Fruit fly (Drosophila melanogaster) whole organism, embryonic: ENCODE results near the gene CG31883.

Source experiments
- Ada2b ChIP-seq: fragments of 200-800 bp; sonication (Bioruptor generic); IDR thresholded peaks from 2 replicates; pipeline ENCODE4 v1.3.6; 2022; ENCODE audit warnings: missing biosample characterization, missing genetic modification characterization
- Bteb2 ChIP-seq: fragments of 200-800 bp; sonication (Bioruptor generic); optimal IDR thresholded peaks from 2 replicates; lab custom pipeline; 2016; ENCODE audit warnings: missing biosample characterization, missing genetic modification characterization
- CG11398 ChIP-seq: fragments of 200-800 bp; sonication (Bioruptor generic); optimal IDR thresholded peaks from 2 replicates; lab custom pipeline; 2016; ENCODE audit warnings: missing biosample characterization, missing genetic modification characterization
- CG11456 ChIP-seq: fragments of 200-800 bp; sonication (Bioruptor generic); IDR thresholded peaks from 3 replicates; pipeline ENCODE4 v1.3.6; 2022; ENCODE audit warnings: missing biosample characterization, missing genetic modification characterization
- CG13424 ChIP-seq: fragments of 200-800 bp; sonication (Bioruptor generic); optimal IDR thresholded peaks from 2 replicates; lab custom pipeline; 2019; ENCODE audit warnings: missing biosample characterization, mild to moderate bottlenecking, missing genetic modification characterization, moderate library complexity
- CG13775 ChIP-seq: fragments of 200-800 bp; sonication (Bioruptor generic); optimal IDR thresholded peaks from 3 replicates; lab custom pipeline; 2017; ENCODE audit warnings: missing biosample characterization, mild to moderate bottlenecking, missing genetic modification characterization
- CG15073 ChIP-seq: fragments of 200-800 bp; sonication (Bioruptor generic); optimal IDR thresholded peaks from 2 replicates; lab custom pipeline; 2016; ENCODE audit warnings: missing biosample characterization, missing genetic modification characterization
- CG15269 ChIP-seq: fragments of 200-800 bp; sonication (Bioruptor generic); optimal IDR thresholded peaks from 2 replicates; lab custom pipeline; 2018; ENCODE audit warnings: missing biosample characterization, mild to moderate bottlenecking, missing genetic modification characterization, moderate library complexity
- CG1603 ChIP-seq: fragments of 200-800 bp; sonication (Bioruptor generic); optimal IDR thresholded peaks from 2 replicates; lab custom pipeline; 2019; ENCODE audit warnings: missing biosample characterization, mild to moderate bottlenecking, missing genetic modification characterization, moderate library complexity
- CG16813 ChIP-seq: fragments of 200-800 bp; sonication (Bioruptor generic); IDR thresholded peaks from 3 replicates; pipeline ENCODE4 v1.3.6; 2022; ENCODE audit warnings: missing biosample characterization, missing genetic modification characterization; ENCODE audit not compliant: partially characterized antibody
- CG17186 ChIP-seq: fragments of 200-800 bp; sonication (Bioruptor generic); optimal IDR thresholded peaks from 3 replicates; lab custom pipeline; 2017; ENCODE audit warnings: missing biosample characterization, missing genetic modification reagents, missing genetic modification characterization
- CG18011 ChIP-seq: fragments of 200-800 bp; sonication (Bioruptor generic); optimal IDR thresholded peaks from 2 replicates; lab custom pipeline; 2017; ENCODE audit warnings: missing biosample characterization, missing genetic modification characterization, mild to moderate bottlenecking, moderate library complexity, missing genotype
- CG2116 ChIP-seq: fragments of 200-800 bp; sonication (Bioruptor generic); optimal IDR thresholded peaks from 3 replicates; lab custom pipeline; 2018; ENCODE audit warnings: missing biosample characterization, mild to moderate bottlenecking, missing genetic modification characterization
- CG2199 ChIP-seq: fragments of 200-800 bp; sonication (Bioruptor generic); IDR thresholded peaks from 3 replicates; pipeline ENCODE4 v1.3.6; 2022; ENCODE audit warnings: missing biosample characterization, missing genetic modification characterization
- CG5245 ChIP-seq: fragments of 200-800 bp; sonication (Bioruptor generic); optimal IDR thresholded peaks from 3 replicates; lab custom pipeline; 2016; ENCODE audit warnings: missing biosample characterization, missing genetic modification characterization
- CG6765 ChIP-seq: fragments of 200-800 bp; sonication (Bioruptor generic); optimal IDR thresholded peaks from 3 replicates; lab custom pipeline; 2017; ENCODE audit warnings: missing biosample characterization, mild to moderate bottlenecking, missing genetic modification characterization
- CG7357 ChIP-seq: fragments of 200-800 bp; sonication (Bioruptor generic); IDR thresholded peaks from 3 replicates; pipeline ENCODE4 v1.3.6; 2022; ENCODE audit warnings: missing biosample characterization, missing genetic modification characterization
- CHES-1-like ChIP-seq: fragments of 200-800 bp; sonication (Bioruptor generic); optimal IDR thresholded peaks from 2 replicates; lab custom pipeline; 2016; ENCODE audit warnings: missing biosample characterization, missing genetic modification characterization
- Doc2 ChIP-seq: fragments of 200-800 bp; sonication (Bioruptor generic); IDR thresholded peaks from 2 replicates; pipeline ENCODE4 v1.3.6; 2022; ENCODE audit warnings: missing biosample characterization, missing genetic modification characterization
- HLH3B ChIP-seq: fragments of 200-800 bp; sonication (Bioruptor generic); IDR thresholded peaks from 2 replicates; pipeline ENCODE4 v1.3.6; 2022; ENCODE audit warnings: missing biosample characterization, missing genetic modification characterization
- HLHmδ ChIP-seq: fragments of 200-800 bp; sonication (Bioruptor generic); optimal IDR thresholded peaks from 2 replicates; lab custom pipeline; 2018; ENCODE audit warnings: missing biosample characterization, mild to moderate bottlenecking, missing genetic modification characterization, moderate library complexity
- Hr51 ChIP-seq, 2 experiments: fragments of 200-800 bp; sonication (Bioruptor generic); optimal IDR thresholded peaks; 2 replicates in 1 of 2; 3 replicates in 1 of 2; lab custom pipeline; 2016 to 2018; ENCODE audit warnings: missing biosample characterization in 2 of 2, missing genetic modification characterization in 2 of 2, mild to moderate bottlenecking in 1 of 2, moderate library complexity in 1 of 2
- MBD-R2 ChIP-seq: fragments of 200-800 bp; sonication (Bioruptor generic); IDR thresholded peaks from 2 replicates; pipeline ENCODE4 v1.3.6; 2022; ENCODE audit warnings: missing biosample characterization, missing genetic modification characterization
- Mrtf ChIP-seq: fragments of 200-800 bp; sonication (Bioruptor generic); IDR thresholded peaks from 3 replicates; pipeline ENCODE4 v1.3.6; 2022; ENCODE audit warnings: missing biosample characterization, missing genetic modification characterization
- Nf-YA ChIP-seq: fragments of 200-800 bp; sonication (Bioruptor generic); IDR thresholded peaks from 2 replicates; pipeline ENCODE4 v1.3.6; 2022; ENCODE audit warnings: missing biosample characterization, missing genetic modification characterization
- NfI ChIP-seq: fragments of 200-800 bp; sonication (Bioruptor generic); optimal IDR thresholded peaks from 3 replicates; lab custom pipeline; 2018; ENCODE audit warnings: missing biosample characterization, mild to moderate bottlenecking, missing genetic modification characterization, moderate library complexity
- PHDP ChIP-seq: fragments of 200-800 bp; sonication (Bioruptor generic); optimal IDR thresholded peaks from 3 replicates; lab custom pipeline; 2018; ENCODE audit warnings: missing biosample characterization, mild to moderate bottlenecking, missing genetic modification characterization, moderate library complexity
- Pdp1 ChIP-seq, 2 experiments: fragments of 200-800 bp; sonication (Bioruptor generic); optimal IDR thresholded peaks; 3 replicates each; lab custom pipeline; 2016; ENCODE audit warnings: missing biosample characterization in 2 of 2, missing genetic modification characterization in 2 of 2, mild to moderate bottlenecking in 1 of 2, moderate library complexity in 1 of 2
- Spps ChIP-seq: fragments of 200-800 bp; sonication (Bioruptor generic); optimal IDR thresholded peaks from 2 replicates; lab custom pipeline; 2018; ENCODE audit warnings: missing biosample characterization, mild to moderate bottlenecking, missing genetic modification characterization
- Trl ChIP-seq, 3 experiments: fragments of >200 bp in 2 of 3; fragments of 200-800 bp in 1 of 3; sonication (Bioruptor generic) in 1 of 3; optimal IDR thresholded peaks; 2 replicates in 1 of 3; 3 replicates in 2 of 3; lab custom pipeline; 2016 to 2017; ENCODE audit warnings: missing biosample characterization in 1 of 3, missing genetic modification characterization in 1 of 3
- YL-1 ChIP-seq: fragments of 200-800 bp; sonication (Bioruptor generic); optimal IDR thresholded peaks from 3 replicates; lab custom pipeline; 2017; ENCODE audit warnings: missing biosample characterization, mild to moderate bottlenecking, missing genetic modification characterization
- ab ChIP-seq: fragments of 200-800 bp; sonication (Bioruptor generic); optimal IDR thresholded peaks from 2 replicates; lab custom pipeline; 2016; ENCODE audit warnings: missing biosample characterization, missing genetic modification characterization
- bbx ChIP-seq: fragments of 200-800 bp; sonication (Bioruptor generic); IDR thresholded peaks from 2 replicates; pipeline ENCODE4 v1.3.6; 2022; ENCODE audit warnings: missing biosample characterization, missing genetic modification characterization; ENCODE audit not compliant: partially characterized antibody
- bcd ChIP-seq: fragments of 200-800 bp; sonication (Bioruptor generic); optimal IDR thresholded peaks from 2 replicates; lab custom pipeline; 2017; ENCODE audit warnings: missing biosample characterization, mild to moderate bottlenecking, missing genetic modification characterization
- chn ChIP-seq: fragments of 200-800 bp; sonication (Bioruptor generic); optimal IDR thresholded peaks from 2 replicates; lab custom pipeline; 2016; ENCODE audit warnings: missing biosample characterization, missing genetic modification characterization
- dati ChIP-seq: fragments of 200-800 bp; sonication (Bioruptor generic); IDR thresholded peaks from 2 replicates; pipeline ENCODE4 v1.3.6; 2022; ENCODE audit warnings: missing biosample characterization, missing genetic modification characterization
- dmrt99B ChIP-seq: fragments of 200-800 bp; sonication (Bioruptor generic); optimal IDR thresholded peaks from 2 replicates; lab custom pipeline; 2018; ENCODE audit warnings: missing biosample characterization, mild to moderate bottlenecking, missing genetic modification characterization, moderate library complexity
- en ChIP-seq: fragments of 200-800 bp; sonication (Bioruptor generic); optimal IDR thresholded peaks from 2 replicates; lab custom pipeline; 2016; ENCODE audit warnings: missing biosample characterization, missing genetic modification characterization
- inv ChIP-seq: fragments of 200-800 bp; sonication (Bioruptor generic); IDR thresholded peaks from 2 replicates; pipeline ENCODE4 v1.3.6; 2022; ENCODE audit warnings: missing biosample characterization, missing genetic modification characterization; ENCODE audit not compliant: partially characterized antibody
- kay ChIP-seq: fragments of 200-800 bp; sonication (Bioruptor generic); optimal IDR thresholded peaks from 2 replicates; lab custom pipeline; 2016; ENCODE audit warnings: missing biosample characterization, missing genetic modification characterization
- mam ChIP-seq: fragments of 200-800 bp; sonication (Bioruptor generic); optimal IDR thresholded peaks from 3 replicates; lab custom pipeline; 2016; ENCODE audit warnings: missing biosample characterization, missing genetic modification characterization
- org-1 ChIP-seq: fragments of 200-800 bp; sonication (Bioruptor generic); optimal IDR thresholded peaks from 2 replicates; lab custom pipeline; 2017; ENCODE audit warnings: missing biosample characterization, missing genetic modification characterization
- peb ChIP-seq: fragments of 200-800 bp; sonication (Bioruptor generic); IDR thresholded peaks from 2 replicates; pipeline ENCODE4 v1.3.6; 2022; ENCODE audit warnings: missing biosample characterization, missing genetic modification characterization
- phol ChIP-seq: fragments of 200-800 bp; sonication (Bioruptor generic); optimal IDR thresholded peaks from 3 replicates; lab custom pipeline; 2018; ENCODE audit warnings: missing biosample characterization, mild to moderate bottlenecking, missing genetic modification characterization, moderate library complexity
- pnt ChIP-seq: fragments of 200-800 bp; sonication (Bioruptor generic); optimal IDR thresholded peaks from 3 replicates; lab custom pipeline; 2016; ENCODE audit warnings: missing biosample characterization, missing genetic modification characterization
- pum ChIP-seq: fragments of 200-800 bp; sonication (Bioruptor generic); optimal IDR thresholded peaks from 2 replicates; lab custom pipeline; 2016; ENCODE audit warnings: missing biosample characterization, missing genetic modification characterization
- sqz ChIP-seq: fragments of 200-800 bp; sonication (Bioruptor generic); optimal IDR thresholded peaks from 3 replicates; lab custom pipeline; 2018; ENCODE audit warnings: missing biosample characterization, mild to moderate bottlenecking, missing genetic modification characterization
- stc ChIP-seq: fragments of 200-800 bp; sonication (Bioruptor generic); IDR thresholded peaks from 2 replicates; pipeline ENCODE4 v1.3.6; 2022; ENCODE audit warnings: missing biosample characterization, missing genetic modification characterization
- tna ChIP-seq: fragments of 200-800 bp; sonication (Bioruptor generic); IDR thresholded peaks from 2 replicates; pipeline ENCODE4 v1.3.6; 2022; ENCODE audit warnings: missing biosample characterization, missing genetic modification characterization; ENCODE audit not compliant: partially characterized antibody
- yki ChIP-seq: fragments of >200 bp; optimal IDR thresholded peaks from 3 replicates; lab custom pipeline; 2018

CG31883 gene

dm6 chr2L:9525719-9526118, 2.6 kb upstream of the CG31883 start (continued):
- no peak for TF ChIP-seq ab
- TF ChIP-seq pnt (GFP tag; lab: Kevin White, UChicago) = peak; percentile 68
- TF ChIP-seq CHES-1-like (GFP tag; lab: Kevin White, UChicago) = peak; percentile 90
- TF ChIP-seq Ada2b = peak; percentile 36; the same call in 1 of the 2 replicates
- peak; percentile 93 for TF ChIP-seq CG6765
- peak; percentile 53 for TF ChIP-seq CG13775 (GFP tag; lab: Kevin White, UChicago)
- TF ChIP-seq Mrtf (GFP tag; lab: Robert Waterston, UW) = peak; percentile 74; the same call in 2 of the 3 replicates
- TF ChIP-seq CG1603 = peak; percentile 91
- TF ChIP-seq sqz (GFP tag; lab: Kevin White, UChicago) = peak; percentile 83
- peak; percentile 73 for TF ChIP-seq CG18011 (GFP tag; lab: Kevin White, UChicago)
- peak; percentile 51 for TF ChIP-seq mam (GFP tag; lab: Kevin White, UChicago)
- TF ChIP-seq tna (GFP tag; lab: Robert Waterston, UW) = no peak
- TF ChIP-seq NfI (GFP tag; lab: Kevin White, UChicago) = peak; percentile 74
- peak; percentile 80 for TF ChIP-seq kay (GFP tag; lab: Kevin White, UChicago)
- peak; percentile 83 for TF ChIP-seq bcd (GFP tag; lab: Kevin White, UChicago)
- TF ChIP-seq pum (GFP tag; lab: Kevin White, UChicago) = peak; percentile 78
- TF ChIP-seq CG17186 = peak; percentile 77
- peak; percentile 78; the same call in 1 of the 2 replicates for TF ChIP-seq HLH3B (GFP tag; lab: Robert Waterston, UW)
- TF ChIP-seq CG16813 (GFP tag; lab: Robert Waterston, UW) = no peak
- peak; percentile 77 for TF ChIP-seq Bteb2 (GFP tag; lab: Kevin White, UChicago)
- TF ChIP-seq CG5245 (GFP tag; lab: Kevin White, UChicago) = peak; percentile 69
- TF ChIP-seq Pdp1 (GFP tag; optimal IDR thresholded peaks at IDR 0.05; lab: Kevin White, UChicago) = peak; percentile 75 to 87
- TF ChIP-seq Nf-YA (GFP tag; lab: Robert Waterston, UW) = peak; percentile 73
- peak; percentile 79 for TF ChIP-seq CG15269 (tag; lab: Kevin White, UChicago)
- peak; percentile 95 for TF ChIP-seq YL-1 (GFP tag; lab: Kevin White, UChicago)
- peak; percentile 87 for TF ChIP-seq Spps
- TF ChIP-seq phol (tag; lab: Kevin White, UChicago) = peak; percentile 7
- TF ChIP-seq PHDP = peak; percentile 90
- peak; percentile 89 for TF ChIP-seq org-1
- peak; percentile 38 for TF ChIP-seq CG15073 (GFP tag; lab: Kevin White, UChicago)
- TF ChIP-seq MBD-R2 (GFP tag; lab: Robert Waterston, UW) = peak; percentile 36; the same call in 1 of the 2 replicates
- TF ChIP-seq Hr51 (GFP tag; optimal IDR thresholded peaks at IDR 0.05; lab: Kevin White, UChicago) = peak; percentile 41 to 90
- peak; percentile 83 for TF ChIP-seq CG13424 (tag; lab: Kevin White, UChicago)
- TF ChIP-seq dati = peak; percentile 40; the same call in 1 of the 2 replicates
- TF ChIP-seq Doc2 (GFP tag; lab: Robert Waterston, UW) = no peak
- peak; percentile 95 for TF ChIP-seq CG11398 (GFP tag; lab: Kevin White, UChicago)
- TF ChIP-seq en (GFP tag; lab: Kevin White, UChicago) = peak; percentile 83
- TF ChIP-seq CG2199 (GFP tag; lab: Robert Waterston, UW) = 0 out of 3 replicates have a peak, but pooled peaks have one; percentile 75
- no peak for TF ChIP-seq inv (GFP tag; lab: Robert Waterston, UW)
- TF ChIP-seq dmrt99B (tag; lab: Kevin White, UChicago) = peak; percentile 63
- TF ChIP-seq chn (GFP tag; lab: Kevin White, UChicago) = peak; percentile 55
- peak; percentile 97 for TF ChIP-seq HLHmδ
- peak; percentile 75 for TF ChIP-seq CG2116
- TF ChIP-seq stc (GFP tag; lab: Robert Waterston, UW) = peak; percentile 74; the same call in 1 of the 2 replicates
- peak; percentile 56; the same call in 1 of the 3 replicates for TF ChIP-seq CG7357
- TF ChIP-seq bbx = no peak
- TF ChIP-seq Trl (optimal IDR thresholded peaks at IDR 0.05; lab: Kevin White, UChicago) = no peak
- peak; percentile 97 for TF ChIP-seq Trl (GFP tag; optimal IDR thresholded peaks at IDR 0.05; lab: Kevin White, UChicago)
- no peak for TF ChIP-seq yki
- TF ChIP-seq peb = peak; percentile 59; the same call in 1 of the 2 replicates
- peak; percentile 78 for TF ChIP-seq CG11456
